Fruit fly (Drosophila melanogaster) whole organism, larva: Measurements from ENCODE around the gene CG9500.

ENCODE experiments used
- noc ChIP-seq: fragments of 200-800 bp; sonication (Bioruptor generic); optimal IDR thresholded peaks from 3 replicates; lab custom pipeline; 2019; ENCODE audit warnings: missing biosample characterization, mild to moderate bottlenecking, missing genetic modification characterization, moderate library complexity

CG9500 gene

dm6 chr2L:6309879-6310278 lies 48.2 kb downstream of the CG9500 start:
- TF ChIP-seq noc (tag; lab: Kevin White, UChicago), result no peak

- no peak for TF ChIP-seq noc (tag; lab: Kevin White, UChicago)
These were observed 49.5 kb downstream of the CG9500 start, which contains the start of the genes CG43922 and CG13984 for dm6 chr2L:6308651-6309050. Gene CG43922, minus strand, starts transcription at chr2L:6308751. Gene CG13984, plus strand, starts transcription at chr2L:6308819.
